Fruit fly (Drosophila melanogaster) whole organism, embryonic: ENCODE results near the gene ssp3.

Experiments used
- Abd-B ChIP-seq: fragments of 200-800 bp; sonication (Bioruptor generic); optimal IDR thresholded peaks from 2 replicates; lab custom pipeline; 2018; ENCODE audit warnings: missing biosample characterization, mild to moderate bottlenecking, missing genetic modification characterization, moderate library complexity
- Aef1 ChIP-seq: fragments of 200-800 bp; sonication (Bioruptor generic); IDR thresholded peaks from 3 replicates; pipeline ENCODE4 v1.3.6; 2022; ENCODE audit warnings: missing biosample characterization, missing genetic modification characterization
- Bgb ChIP-seq: fragments of 200-800 bp; sonication (Bioruptor generic); IDR thresholded peaks from 2 replicates; pipeline ENCODE4 v1.3.6; 2022; ENCODE audit warnings: missing biosample characterization, missing genetic modification characterization; ENCODE audit not compliant: partially characterized antibody
- Bteb2 ChIP-seq: fragments of 200-800 bp; sonication (Bioruptor generic); optimal IDR thresholded peaks from 2 replicates; lab custom pipeline; 2016; ENCODE audit warnings: missing biosample characterization, missing genetic modification characterization
- CG11093 ChIP-seq: fragments of 200-800 bp; sonication (Bioruptor generic); IDR thresholded peaks from 3 replicates; pipeline ENCODE4 v1.3.6; 2022; ENCODE audit warnings: missing biosample characterization, missing genetic modification characterization
- CG12236 ChIP-seq: fragments of 200-800 bp; sonication (Bioruptor generic); optimal IDR thresholded peaks from 2 replicates; lab custom pipeline; 2016; ENCODE audit warnings: missing biosample characterization, missing genetic modification characterization
- CG14441 ChIP-seq: fragments of 200-800 bp; sonication (Bioruptor generic); IDR thresholded peaks from 2 replicates; pipeline ENCODE4 v1.3.6; 2022; ENCODE audit warnings: missing biosample characterization, missing genetic modification characterization
- CG14965 ChIP-seq: fragments of 200-800 bp; sonication (Bioruptor generic); optimal IDR thresholded peaks from 2 replicates; lab custom pipeline; 2016; ENCODE audit warnings: missing biosample characterization, missing genetic modification characterization, borderline replicate concordance
- CG17912 ChIP-seq: fragments of 200-800 bp; sonication (Bioruptor generic); optimal IDR thresholded peaks from 2 replicates; lab custom pipeline; 2018; ENCODE audit warnings: missing biosample characterization, mild to moderate bottlenecking, missing genetic modification characterization
- CG2712 ChIP-seq: fragments of 200-800 bp; optimal IDR thresholded peaks from 3 replicates; lab custom pipeline; 2019; ENCODE audit warnings: missing biosample characterization, mild to moderate bottlenecking, missing genetic modification characterization, moderate library complexity
- CG2875 ChIP-seq: fragments of 200-800 bp; sonication (Bioruptor generic); optimal IDR thresholded peaks from 2 replicates; lab custom pipeline; 2017; ENCODE audit warnings: missing biosample characterization, mild to moderate bottlenecking, missing genetic modification characterization, missing genetic modification reagents
- CG31365 ChIP-seq: fragments of 200-800 bp; sonication (Bioruptor generic); optimal IDR thresholded peaks from 2 replicates; lab custom pipeline; 2018; ENCODE audit warnings: missing biosample characterization, mild to moderate bottlenecking, missing genetic modification characterization
- CG34224 ChIP-seq: fragments of 200-800 bp; sonication (Bioruptor generic); IDR thresholded peaks from 3 replicates; pipeline ENCODE4 v1.3.6; 2022; ENCODE audit warnings: missing biosample characterization, missing genetic modification characterization; ENCODE audit not compliant: partially characterized antibody
- CG7745 ChIP-seq: fragments of 200-800 bp; sonication (Bioruptor generic); optimal IDR thresholded peaks from 2 replicates; lab custom pipeline; 2018; ENCODE audit warnings: missing biosample characterization, mild to moderate bottlenecking, missing genetic modification characterization, moderate library complexity
- CG7839 ChIP-seq: fragments of 200-800 bp; sonication (Bioruptor generic); optimal IDR thresholded peaks from 3 replicates; lab custom pipeline; 2018; ENCODE audit warnings: missing biosample characterization, mild to moderate bottlenecking, missing genetic modification characterization, moderate library complexity
- CG7928 ChIP-seq: fragments of 200-800 bp; sonication (Bioruptor generic); optimal IDR thresholded peaks from 2 replicates; lab custom pipeline; 2017; ENCODE audit warnings: missing biosample characterization, mild to moderate bottlenecking, missing genetic modification characterization
- CG8089 ChIP-seq: fragments of 200-800 bp; sonication (Bioruptor generic); optimal IDR thresholded peaks from 3 replicates; lab custom pipeline; 2016; ENCODE audit warnings: missing biosample characterization, missing genetic modification characterization
- Ets97D ChIP-seq: fragments of 200-800 bp; sonication (Bioruptor generic); optimal IDR thresholded peaks from 3 replicates; lab custom pipeline; 2016; ENCODE audit warnings: missing biosample characterization, missing genetic modification characterization
- Fer3 ChIP-seq: fragments of 200-800 bp; sonication (Bioruptor generic); optimal IDR thresholded peaks from 2 replicates; lab custom pipeline; 2018; ENCODE audit warnings: missing biosample characterization, mild to moderate bottlenecking, missing genetic modification characterization, moderate library complexity
- Mes4 ChIP-seq: fragments of 200-800 bp; sonication (Bioruptor generic); optimal IDR thresholded peaks from 2 replicates; lab custom pipeline; 2016; ENCODE audit warnings: missing biosample characterization, missing genetic modification characterization
- Mrtf ChIP-seq: fragments of 200-800 bp; sonication (Bioruptor generic); IDR thresholded peaks from 3 replicates; pipeline ENCODE4 v1.3.6; 2022; ENCODE audit warnings: missing biosample characterization, missing genetic modification characterization
- NC2β ChIP-seq: fragments of 200-800 bp; sonication (Bioruptor generic); optimal IDR thresholded peaks from 2 replicates; lab custom pipeline; 2016; ENCODE audit warnings: missing biosample characterization, missing genetic modification characterization
- NFAT ChIP-seq: fragments of 200-800 bp; sonication (Bioruptor generic); IDR thresholded peaks from 2 replicates; pipeline ENCODE4 v1.3.6; 2022; ENCODE audit warnings: missing biosample characterization, missing genetic modification characterization
- NK7.1 ChIP-seq: fragments of 200-800 bp; sonication (Bioruptor generic); optimal IDR thresholded peaks from 3 replicates; lab custom pipeline; 2016; ENCODE audit warnings: missing biosample characterization, missing genetic modification characterization
- PHDP ChIP-seq: fragments of 200-800 bp; sonication (Bioruptor generic); optimal IDR thresholded peaks from 3 replicates; lab custom pipeline; 2018; ENCODE audit warnings: missing biosample characterization, mild to moderate bottlenecking, missing genetic modification characterization, moderate library complexity
- Sox100B ChIP-seq: fragments of 200-800 bp; sonication (Bioruptor generic); optimal IDR thresholded peaks from 3 replicates; lab custom pipeline; 2018; ENCODE audit warnings: missing biosample characterization, mild to moderate bottlenecking, missing genetic modification characterization
- Vsx1 ChIP-seq: fragments of 200-800 bp; sonication (Bioruptor generic); optimal IDR thresholded peaks from 2 replicates; lab custom pipeline; 2017; ENCODE audit warnings: missing biosample characterization, mild to moderate bottlenecking, missing genetic modification characterization, missing genetic modification reagents
- Xrp1 ChIP-seq: fragments of 200-800 bp; sonication (Bioruptor generic); IDR thresholded peaks from 2 replicates; pipeline ENCODE4 v1.3.6; 2022; ENCODE audit warnings: missing biosample characterization, missing genetic modification characterization
- ac ChIP-seq: fragments of 200-800 bp; sonication (Bioruptor generic); optimal IDR thresholded peaks from 3 replicates; lab custom pipeline; 2017; ENCODE audit warnings: missing biosample characterization, mild to moderate bottlenecking, missing genetic modification characterization
- crp ChIP-seq, 2 experiments: fragments of 200-800 bp; sonication (Bioruptor generic); optimal IDR thresholded peaks; 2 replicates in 1 of 2; 3 replicates in 1 of 2; lab custom pipeline; 2017; ENCODE audit warnings: missing biosample characterization in 2 of 2, missing genetic modification characterization in 2 of 2, mild to moderate bottlenecking in 1 of 2, moderate library complexity in 1 of 2
- dm ChIP-seq: fragments of 200-800 bp; sonication (Bioruptor generic); optimal IDR thresholded peaks from 3 replicates; lab custom pipeline; 2016; ENCODE audit warnings: missing biosample characterization, missing genetic modification characterization
- eyg ChIP-seq: fragments of 200-800 bp; sonication (Bioruptor generic); optimal IDR thresholded peaks from 3 replicates; lab custom pipeline; 2016; ENCODE audit warnings: missing biosample characterization, missing genetic modification characterization
- fd96Cb ChIP-seq: fragments of 200-800 bp; sonication (Bioruptor generic); optimal IDR thresholded peaks from 2 replicates; lab custom pipeline; 2018; ENCODE audit warnings: missing biosample characterization, mild to moderate bottlenecking, missing genetic modification characterization, moderate library complexity
- ftz-f1 ChIP-seq: fragments of 200-800 bp; sonication (Bioruptor generic); optimal IDR thresholded peaks from 2 replicates; lab custom pipeline; 2016; ENCODE audit warnings: missing biosample characterization, missing genetic modification characterization
- gem ChIP-seq: fragments of 200-800 bp; sonication (Bioruptor generic); optimal IDR thresholded peaks from 2 replicates; lab custom pipeline; 2019; ENCODE audit warnings: missing biosample characterization, mild to moderate bottlenecking, missing genetic modification characterization, moderate library complexity
- grau ChIP-seq: fragments of 200-800 bp; optimal IDR thresholded peaks from 3 replicates; lab custom pipeline; 2019; ENCODE audit warnings: missing biosample characterization, mild to moderate bottlenecking, missing genetic modification characterization, moderate library complexity
- kni ChIP-seq: fragments of 200-800 bp; sonication (Bioruptor generic); optimal IDR thresholded peaks from 3 replicates; lab custom pipeline; 2017; ENCODE audit warnings: mild to moderate bottlenecking, missing biosample characterization, missing genetic modification reagents, missing genetic modification characterization
- luna ChIP-seq: fragments of 200-800 bp; sonication (Bioruptor generic); optimal IDR thresholded peaks from 2 replicates; lab custom pipeline; 2016; ENCODE audit warnings: missing biosample characterization, missing genetic modification characterization
- maf-S ChIP-seq: fragments of 200-800 bp; sonication (Bioruptor generic); optimal IDR thresholded peaks from 2 replicates; lab custom pipeline; 2016; ENCODE audit warnings: missing biosample characterization, missing genetic modification characterization
- nau ChIP-seq: fragments of 200-800 bp; sonication (Bioruptor generic); optimal IDR thresholded peaks from 3 replicates; lab custom pipeline; 2017; ENCODE audit warnings: missing biosample characterization, mild to moderate bottlenecking, missing genetic modification characterization, missing genetic modification reagents
- odd ChIP-seq: fragments of 200-800 bp; sonication (Bioruptor generic); optimal IDR thresholded peaks from 2 replicates; lab custom pipeline; 2017; ENCODE audit warnings: missing biosample characterization, mild to moderate bottlenecking, missing genetic modification characterization
- onecut ChIP-seq: fragments of 200-800 bp; sonication (Bioruptor generic); IDR thresholded peaks from 2 replicates; pipeline ENCODE4 v1.3.6; 2022; ENCODE audit warnings: missing biosample characterization, missing genetic modification characterization
- peb ChIP-seq: fragments of 200-800 bp; sonication (Bioruptor generic); IDR thresholded peaks from 2 replicates; pipeline ENCODE4 v1.3.6; 2022; ENCODE audit warnings: missing biosample characterization, missing genetic modification characterization
- pho ChIP-seq: fragments of 200-800 bp; sonication (Bioruptor generic); optimal IDR thresholded peaks from 2 replicates; lab custom pipeline; 2016; ENCODE audit warnings: missing biosample characterization, missing genetic modification characterization
- pnt ChIP-seq: fragments of 200-800 bp; sonication (Bioruptor generic); optimal IDR thresholded peaks from 3 replicates; lab custom pipeline; 2016; ENCODE audit warnings: missing biosample characterization, missing genetic modification characterization
- slbo ChIP-seq: fragments of 200-800 bp; sonication (Bioruptor generic); IDR thresholded peaks from 2 replicates; pipeline ENCODE4 v1.3.6; 2022; ENCODE audit warnings: missing biosample characterization, missing genetic modification characterization
- tin ChIP-seq: fragments of 200-800 bp; sonication (Bioruptor generic); optimal IDR thresholded peaks from 3 replicates; lab custom pipeline; 2016; ENCODE audit warnings: missing biosample characterization, missing genetic modification characterization
- ttk ChIP-seq: fragments of 200-800 bp; sonication (Bioruptor generic); IDR thresholded peaks from 2 replicates; pipeline ENCODE4 v2.1.2; 2022; ENCODE audit warnings: missing biosample characterization, missing genetic modification characterization
- vvl ChIP-seq: fragments of 200-800 bp; sonication (Bioruptor generic); IDR thresholded peaks from 2 replicates; pipeline ENCODE4 v1.3.6; 2022; ENCODE audit warnings: missing biosample characterization, missing genetic modification characterization

Gene ssp3

DNA sequence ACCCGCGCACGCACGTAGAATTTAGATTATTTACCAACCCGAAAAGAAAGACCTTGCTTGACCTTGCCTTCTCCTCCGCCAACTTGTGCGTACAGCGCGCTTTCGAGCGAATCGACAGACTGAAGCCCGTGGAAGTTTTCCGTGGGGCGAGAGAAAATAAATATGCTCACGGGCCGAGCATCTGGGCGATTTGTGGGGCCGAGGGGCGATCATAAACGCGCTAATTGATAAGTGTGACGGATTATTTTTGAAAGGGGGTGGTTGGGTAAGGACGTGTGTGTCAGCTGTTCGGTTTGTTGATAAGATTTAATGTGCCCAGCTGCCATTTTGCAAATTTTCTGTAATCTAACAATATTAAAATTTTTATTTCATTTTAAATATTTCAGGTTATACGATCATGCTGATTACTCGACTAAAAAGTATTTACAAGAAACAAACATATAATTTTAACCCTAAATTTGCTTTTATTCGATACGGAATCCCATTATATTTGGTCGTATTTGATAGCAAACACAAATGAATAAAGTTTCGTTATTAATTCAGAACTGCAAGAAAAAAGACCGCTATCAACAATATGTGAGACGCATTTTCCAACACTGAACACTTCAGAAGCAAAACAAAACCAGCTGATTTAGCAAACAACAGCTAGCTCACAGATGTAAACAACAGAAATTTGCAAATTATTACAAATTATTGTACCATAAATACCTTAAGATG lies 30.5 kb upstream of the ssp3 start, which contains the start of the genes L2HGDH and CG10431 (continued):
- TF ChIP-seq CG34224 (no peak; the same call in 2 of the 3 replicates), luna (no peak), CG14965 (GFP tag; lab: Kevin White, UChicago) (no peak), peb (GFP tag; lab: Robert Waterston, UW) (no peak), Vsx1 (peak; percentile 72), ftz-f1 (GFP tag; lab: Kevin White, UChicago) (peak; percentile 95), Sox100B (GFP tag; lab: Kevin White, UChicago) (peak; percentile 66), kni (GFP tag; lab: Kevin White, UChicago) (no peak), grau (tag; lab: Kevin White, UChicago) (peak; percentile 67), pnt (peak; percentile 8), Fer3 (peak; percentile 11), PHDP (tag; lab: Kevin White, UChicago) (peak; percentile 62), Bteb2 (GFP tag; lab: Kevin White, UChicago) (peak; percentile 65), tin (peak; percentile 69), CG2712 (peak; percentile 77), CG11093 (GFP tag; lab: Robert Waterston, UW) (no peak), Abd-B (GFP tag; lab: Kevin White, UChicago) (peak; percentile 67), CG8089 (GFP tag; lab: Kevin White, UChicago) (no peak), Bgb (GFP tag; lab: Robert Waterston, UW) (peak; percentile 30; the same call in 1 of the 2 replicates), CG31365 (tag; lab: Kevin White, UChicago) (peak; percentile 36), CG7928 (GFP tag; lab: Kevin White, UChicago) (peak; percentile 2), maf-S (GFP tag; lab: Kevin White, UChicago) (peak; percentile 5), onecut (no peak), ttk (GFP tag; lab: Robert Waterston, UW) (no peak; the same call in 1 of the 2 replicates), nau (GFP tag; lab: Kevin White, UChicago) (no peak), Aef1 (GFP tag; lab: Robert Waterston, UW) (no peak), NC2β (no peak), Xrp1 (GFP tag; lab: Robert Waterston, UW) (peak; percentile 36; the same call in 1 of the 2 replicates), CG17912 (GFP tag; lab: Kevin White, UChicago) (no peak), CG7839 (tag; lab: Kevin White, UChicago) (peak; percentile 54), Mrtf (no peak), eyg (GFP tag; lab: Kevin White, UChicago) (no peak), odd (GFP tag; lab: Kevin White, UChicago) (peak; percentile 30), gem (tag; lab: Kevin White, UChicago) (peak; percentile 79), ac (no peak), CG2875 (GFP tag; lab: Kevin White, UChicago) (peak; percentile 27), NK7.1 (GFP tag; lab: Kevin White, UChicago) (no peak), CG7745 (tag; lab: Kevin White, UChicago) (no peak), NFAT (GFP tag; lab: Robert Waterston, UW) (peak; percentile 94), dm (GFP tag; lab: Kevin White, UChicago) (peak; percentile 42), fd96Cb (tag; lab: Kevin White, UChicago) (peak; percentile 29), vvl (GFP tag; lab: Robert Waterston, UW) (no peak; the same call in 1 of the 2 replicates), slbo (GFP tag; lab: Robert Waterston, UW) (peak; percentile 54; the same call in 1 of the 2 replicates), crp (GFP tag; optimal IDR thresholded peaks at IDR 0.05; lab: Kevin White, UChicago) (peak; percentile 71 to 97), pho (peak; percentile 10), Ets97D (peak; percentile 41), Mes4 (no peak), CG12236 (GFP tag; lab: Kevin White, UChicago) (no peak), CG14441 (peak; percentile 40; the same call in 1 of the 2 replicates)
